Worm (Caenorhabditis elegans) whole organism, early embryonic: Measurements from ENCODE around the gene cyp-33C1.

Source experiments
- ama-1 ChIP-seq: fragments of 150-350 bp; optimal IDR thresholded peaks from 2 replicates; lab custom pipeline; 2014
- tbx-37 ChIP-seq: fragments of 200-800 bp; sonication (Bioruptor generic); conservative IDR thresholded peaks from 2 replicates; pipeline ENCODE4 v1.3.6; 2022; ENCODE audit warnings: missing genetic modification reagents, missing genetic modification characterization, missing compliant biosample characterization

ce11 chrV:2191122-2191521 is 11.8 kb downstream of the cyp-33C1 start, which contains the start of gene srbc-42:
- TF ChIP-seq ama-1 (lab: Kevin White, UChicago) (no peak), tbx-37 (no peak)
